Worm (Caenorhabditis elegans) whole organism, L1 larva: ENCODE measurements around the gene nlp-14.

Experiments used
- Y116A8C.19 ChIP-seq: sonication (generic microtip); optimal IDR thresholded peaks from 2 replicates; lab custom pipeline; 2016; ENCODE audit warnings: missing compliant biosample characterization, missing genetic modification characterization, borderline replicate concordance
- alr-1 ChIP-seq: fragments of 200-800 bp; sonication (Bioruptor generic); optimal IDR thresholded peaks from 2 replicates; lab custom pipeline; 2018; ENCODE audit warnings: borderline replicate concordance, mild to moderate bottlenecking, missing genetic modification characterization, missing compliant biosample characterization
- blmp-1 ChIP-seq: fragments of 150-350 bp; optimal IDR thresholded peaks from 2 replicates; lab custom pipeline; 2014; ENCODE audit warnings: missing biosample characterization, missing genetic modification characterization
- ceh-88 ChIP-seq: fragments of 200-800 bp; sonication (Bioruptor generic); IDR thresholded peaks from 2 replicates; pipeline ENCODE4 v1.3.6; 2022; ENCODE audit warnings: missing genetic modification characterization, missing compliant biosample characterization
- ceh-90 ChIP-seq: sonication (generic microtip); optimal IDR thresholded peaks from 2 replicates; lab custom pipeline; 2016; ENCODE audit warnings: missing genetic modification characterization, missing compliant biosample characterization
- dpl-1 ChIP-seq, 3 experiments: fragments of 150-350 bp in 2 of 3; sonication (generic microtip) in 1 of 3; optimal IDR thresholded peaks; 2 replicates each; lab custom pipeline; 2014 to 2017; ENCODE audit warnings: missing biosample characterization in 3 of 3, missing genetic modification characterization in 3 of 3, missing genetic modification reagents in 3 of 3
- dsc-1 ChIP-seq: sonication (generic microtip); optimal IDR thresholded peaks from 2 replicates; lab custom pipeline; 2016; ENCODE audit warnings: mild to moderate bottlenecking, missing genetic modification characterization, missing compliant biosample characterization
- efl-1 ChIP-seq, 4 experiments: fragments of 150-350 bp; optimal IDR thresholded peaks in 3 of 4; peaks in 1 of 4; 1 replicate in 1 of 4; 2 replicates in 3 of 4; lab custom pipeline; 2014; ENCODE audit warnings: missing biosample characterization in 2 of 4, missing genetic modification characterization in 2 of 4, missing genetic modification reagents in 2 of 4
- efl-3 ChIP-seq: fragments of 200-800 bp; sonication (Bioruptor generic); optimal IDR thresholded peaks from 2 replicates; lab custom pipeline; 2018; ENCODE audit warnings: mild to moderate bottlenecking, missing genetic modification characterization, missing compliant biosample characterization
- egl-13 ChIP-seq: sonication (generic microtip); optimal IDR thresholded peaks from 2 replicates; lab custom pipeline; 2016; ENCODE audit warnings: missing genotype, missing genetic modification reagents, missing genetic modification characterization, missing compliant biosample characterization
- egl-27 ChIP-seq, 2 experiments: fragments of 150-350 bp in 1 of 2; sonication (generic microtip); optimal IDR thresholded peaks; 3 replicates each; lab custom pipeline; 2017 to 2018; ENCODE audit warnings: missing biosample characterization in 2 of 2, missing genetic modification characterization in 2 of 2, missing genetic modification reagents in 2 of 2
- elt-3 ChIP-seq, 6 experiments: fragments of 150-350 bp in 1 of 6; sonication (generic microtip); optimal IDR thresholded peaks; 2 replicates each; lab custom pipeline; 2017 to 2018; ENCODE audit warnings: missing biosample characterization in 6 of 6, missing genetic modification characterization in 6 of 6, inconsistent platforms in 1 of 6
- ets-5 ChIP-seq: fragments of 200-800 bp; sonication (Bioruptor generic); IDR thresholded peaks from 2 replicates; pipeline ENCODE4 v1.3.6; 2022; ENCODE audit warnings: missing genetic modification characterization, missing compliant biosample characterization
- fkh-4 ChIP-seq: sonication (generic microtip); optimal IDR thresholded peaks from 2 replicates; lab custom pipeline; 2016; ENCODE audit warnings: missing compliant biosample characterization, missing genetic modification characterization, borderline replicate concordance
- fkh-8 ChIP-seq: sonication (generic microtip); optimal IDR thresholded peaks from 2 replicates; lab custom pipeline; 2016; ENCODE audit warnings: mild to moderate bottlenecking, missing genetic modification characterization, missing compliant biosample characterization
- fos-1 ChIP-seq: fragments of 150-350 bp; optimal IDR thresholded peaks from 2 replicates; lab custom pipeline; 2014; ENCODE audit warnings: missing biosample characterization, missing genetic modification characterization
- hpl-2 ChIP-seq: fragments of 150-350 bp; optimal IDR thresholded peaks from 2 replicates; lab custom pipeline; 2014; ENCODE audit warnings: missing biosample characterization, missing genetic modification reagents, missing genetic modification characterization
- lin-14 ChIP-seq: fragments of 200-800 bp; sonication (Bioruptor generic); optimal IDR thresholded peaks from 2 replicates; lab custom pipeline; 2018; ENCODE audit warnings: mild to moderate bottlenecking, missing genetic modification characterization, moderate library complexity, missing compliant biosample characterization
- lin-15B ChIP-seq: fragments of 150-350 bp; sonication (generic microtip); optimal IDR thresholded peaks from 3 replicates; lab custom pipeline; 2014; ENCODE audit warnings: missing biosample characterization, missing genetic modification characterization
- lin-35 ChIP-seq, 2 experiments: fragments of 150-350 bp; optimal IDR thresholded peaks; 2 replicates each; lab custom pipeline; 2014; ENCODE audit warnings: missing biosample characterization in 2 of 2, missing genetic modification characterization in 2 of 2, missing genetic modification reagents in 2 of 2
- lir-3 ChIP-seq: sonication (generic microtip); optimal IDR thresholded peaks from 2 replicates; lab custom pipeline; 2016; ENCODE audit warnings: mild to moderate bottlenecking, missing genetic modification characterization, moderate library complexity, missing compliant biosample characterization; ENCODE audit not compliant: poor library complexity
- lsy-2 ChIP-seq, 2 experiments: fragments of 150-350 bp; optimal IDR thresholded peaks; 2 replicates each; lab custom pipeline; 2014; ENCODE audit warnings: missing biosample characterization in 2 of 2, missing genetic modification characterization in 2 of 2
- mep-1 ChIP-seq: fragments of 150-350 bp; optimal IDR thresholded peaks from 2 replicates; lab custom pipeline; 2014; ENCODE audit warnings: missing biosample characterization, missing genetic modification characterization
- nhr-12 ChIP-seq: sonication (generic microtip); optimal IDR thresholded peaks from 2 replicates; lab custom pipeline; 2017; ENCODE audit warnings: missing biosample characterization, missing genetic modification characterization
- nhr-237 ChIP-seq: fragments of 150-350 bp; optimal IDR thresholded peaks from 2 replicates; lab custom pipeline; 2014; ENCODE audit warnings: missing biosample characterization, missing genetic modification characterization
- nhr-47 ChIP-seq: sonication (generic microtip); optimal IDR thresholded peaks from 2 replicates; lab custom pipeline; 2016; ENCODE audit warnings: mild to moderate bottlenecking, missing genetic modification characterization, moderate library complexity, missing compliant biosample characterization
- nhr-71 ChIP-seq: sonication (generic microtip); optimal IDR thresholded peaks from 2 replicates; lab custom pipeline; 2016; ENCODE audit warnings: mild to moderate bottlenecking, missing genetic modification characterization, moderate library complexity, missing compliant biosample characterization
- nhr-77 ChIP-seq: fragments of 150-350 bp; optimal IDR thresholded peaks from 2 replicates; lab custom pipeline; 2014; ENCODE audit warnings: missing biosample characterization, missing genetic modification characterization
- nhr-90 ChIP-seq: sonication (generic microtip); optimal IDR thresholded peaks from 2 replicates; lab custom pipeline; 2016; ENCODE audit warnings: mild to moderate bottlenecking, missing genetic modification characterization, missing compliant biosample characterization; ENCODE audit not compliant: poor library complexity
- pax-3 ChIP-seq: fragments of 200-800 bp; sonication (Bioruptor generic); optimal IDR thresholded peaks from 2 replicates; lab custom pipeline; 2018; ENCODE audit warnings: mild to moderate bottlenecking, missing genetic modification characterization, moderate library complexity, missing compliant biosample characterization
- pqm-1 ChIP-seq: sonication (generic microtip); optimal IDR thresholded peaks from 3 replicates; lab custom pipeline; 2017; ENCODE audit warnings: missing biosample characterization, missing genetic modification characterization
- snu-23 ChIP-seq: sonication (generic microtip); optimal IDR thresholded peaks from 2 replicates; lab custom pipeline; 2016; ENCODE audit warnings: missing genetic modification characterization, missing compliant biosample characterization
- sox-4 ChIP-seq: sonication (generic microtip); optimal IDR thresholded peaks from 2 replicates; lab custom pipeline; 2016; ENCODE audit warnings: missing genetic modification characterization, missing compliant biosample characterization
- sptf-1 ChIP-seq: fragments of 150-350 bp; optimal IDR thresholded peaks from 2 replicates; lab custom pipeline; 2014; ENCODE audit warnings: missing biosample characterization, missing genetic modification characterization
- swsn-7 ChIP-seq: sonication (generic microtip); optimal IDR thresholded peaks from 2 replicates; lab custom pipeline; 2016; ENCODE audit warnings: missing genetic modification characterization, missing compliant biosample characterization
- unc-98 ChIP-seq: fragments of 200-800 bp; sonication (Bioruptor generic); IDR thresholded peaks from 2 replicates; pipeline ENCODE4 v1.3.6; 2022; ENCODE audit warnings: missing genetic modification characterization, missing compliant biosample characterization
- zag-1 ChIP-seq: fragments of 150-350 bp; optimal IDR thresholded peaks from 2 replicates; lab custom pipeline; 2014; ENCODE audit warnings: missing biosample characterization, missing genetic modification characterization
- ztf-11 ChIP-seq, 2 experiments: sonication (generic microtip); optimal IDR thresholded peaks; 2 replicates each; lab custom pipeline; 2016 to 2017; ENCODE audit warnings: missing genetic modification characterization in 2 of 2, missing biosample characterization in 1 of 2, missing compliant biosample characterization in 1 of 2
- ztf-4 ChIP-seq: fragments of 150-350 bp; optimal IDR thresholded peaks from 2 replicates; lab custom pipeline; 2014; ENCODE audit warnings: missing biosample characterization, missing genetic modification characterization

Gene nlp-14

DNA sequence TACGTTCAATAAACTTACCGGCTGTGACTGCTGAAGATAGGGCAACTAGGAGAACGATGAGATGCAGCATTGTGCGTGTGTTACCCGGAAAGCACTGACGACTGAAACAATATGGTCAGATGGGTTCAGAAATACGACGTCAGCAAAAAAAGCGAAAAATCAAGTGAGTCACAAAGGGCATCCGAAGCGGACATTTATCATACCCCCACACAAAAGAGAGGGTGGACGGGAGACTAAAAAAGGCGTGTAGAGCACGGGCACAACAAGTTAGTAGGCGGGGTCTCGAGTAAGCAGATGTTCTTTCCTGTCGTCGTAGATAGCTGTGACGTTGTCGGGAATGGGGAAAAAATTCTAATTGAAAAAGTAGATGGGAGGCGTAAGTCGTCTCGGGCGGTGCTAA, at the start of gene nlp-14:
nlp-14 (minus strand) TSS at position 101 of the 400 bp plus-strand sequence.
- TF ChIP-seq lin-35 (GFP tag; optimal IDR thresholded peaks at IDR 0.05; lab: Kevin White, UChicago) (no peak), efl-1 (optimal IDR thresholded peaks at IDR 0.05; lab: Kevin White, UChicago) (no peak), efl-1 (GFP tag; optimal IDR thresholded peaks at IDR 0.05 in 1 of 2; lab: Kevin White, UChicago) (peak in 1 of 2 experiments; percentile 82), fkh-8 (peak; percentile 22)
- TF ChIP-seq, all 84 proteins: peak for 2

ce11 chrX:8963469-8963868, 44.2 kb upstream of the nlp-14 start:
- peak; percentile 30 for TF ChIP-seq pax-3 (tag; lab: Kevin White, UChicago)
- peak; percentile 61 for TF ChIP-seq sox-4
- peak; percentile 93 for TF ChIP-seq dsc-1
- TF ChIP-seq lsy-2 (tag; optimal IDR thresholded peaks at IDR 0.05; lab: Kevin White, UChicago): no peak
- TF ChIP-seq fkh-8: peak; percentile 87
- peak; percentile 52 for TF ChIP-seq nhr-71 (tag; lab: Kevin White, UChicago)
- TF ChIP-seq dpl-1 (GFP tag; optimal IDR thresholded peaks at IDR 0.05; lab: Kevin White, UChicago): no peak
- no peak for TF ChIP-seq zag-1 (tag; lab: Kevin White, UChicago)
- TF ChIP-seq nhr-47 (tag; lab: Kevin White, UChicago): peak; percentile 59

DNA sequence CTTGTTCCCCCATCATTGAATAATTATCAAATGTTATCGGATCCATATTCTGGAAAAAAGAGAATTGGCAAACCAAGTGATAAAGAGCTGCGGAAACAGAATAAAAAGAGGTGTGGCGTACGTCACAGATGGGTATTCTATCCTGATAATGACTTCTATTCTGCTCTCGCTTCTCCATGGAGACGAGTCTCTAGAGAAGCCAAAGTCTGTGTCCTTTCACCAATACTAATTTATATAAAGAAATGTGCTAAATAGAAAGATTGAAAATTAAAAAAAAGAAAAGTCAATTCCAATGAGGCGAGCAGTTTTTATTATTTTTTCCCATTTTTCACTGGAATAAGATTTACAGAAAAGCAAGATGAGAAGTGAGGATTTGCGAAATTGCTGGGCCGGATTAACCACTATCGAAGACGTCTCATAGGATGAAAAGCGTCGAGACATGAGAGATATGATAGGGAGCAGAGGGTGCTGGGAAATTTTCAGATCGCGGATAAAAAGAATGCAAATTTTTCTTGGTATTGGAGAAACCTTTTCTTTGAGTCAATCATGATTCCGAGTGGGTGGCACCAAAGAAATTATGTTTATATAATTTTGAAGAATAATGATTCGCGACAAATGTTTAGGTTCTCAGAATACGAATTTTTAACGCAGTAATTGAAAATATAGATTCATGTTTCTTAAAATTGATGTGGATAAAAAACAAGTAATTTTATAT, 42.1 kb upstream of the nlp-14 start, which contains the start of gene aexr-3:
aexr-3 (minus strand) TSS at position 51 of the 715 bp plus-strand sequence.
- TF ChIP-seq mep-1 (no peak), ceh-90 (tag; lab: Kevin White, UChicago) (no peak), dsc-1 (peak; percentile 94), efl-3 (GFP tag; lab: Kevin White, UChicago) (no peak), alr-1 (tag; lab: Kevin White, UChicago) (no peak), nhr-71 (tag; lab: Kevin White, UChicago) (peak; percentile 69), snu-23 (GFP tag; lab: Kevin White, UChicago) (no peak), sox-4 (peak; percentile 59), fkh-8 (peak; percentile 85), nhr-47 (tag; lab: Kevin White, UChicago) (peak; percentile 55), lin-15B (tag; lab: Kevin White, UChicago) (no peak), lin-14 (GFP tag; lab: Kevin White, UChicago) (no peak), swsn-7 (tag; lab: Kevin White, UChicago) (peak; percentile 8)

DNA sequence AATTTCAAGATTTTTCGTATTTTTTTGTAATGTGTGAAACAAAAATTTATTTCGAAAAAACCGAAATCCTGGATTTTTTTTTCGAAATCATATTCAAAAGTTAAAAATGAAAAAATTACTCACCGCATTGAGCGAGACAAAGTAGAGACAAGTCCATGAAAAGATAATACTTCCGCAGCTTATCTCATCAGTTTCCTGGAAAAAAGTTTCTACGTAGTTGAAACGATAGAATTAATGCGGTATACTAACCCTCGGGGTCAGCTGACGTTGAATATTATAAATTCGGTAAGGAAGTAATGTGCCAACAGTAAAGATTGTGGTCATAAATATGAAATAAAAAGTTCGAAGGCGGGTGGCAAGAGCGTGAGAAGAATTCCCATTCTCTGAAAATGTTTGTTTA, 38.8 kb upstream of the nlp-14 start:
- TF ChIP-seq egl-13 (tag; lab: Kevin White, UChicago): peak; percentile 12
- TF ChIP-seq nhr-71 (tag; lab: Kevin White, UChicago): peak; percentile 22
- TF ChIP-seq fkh-8: peak; percentile 57
- TF ChIP-seq nhr-47 (tag; lab: Kevin White, UChicago): peak; percentile 51
- TF ChIP-seq dsc-1: peak; percentile 51
- no peak for TF ChIP-seq nhr-12 (tag; lab: Kevin White, UChicago)

DNA sequence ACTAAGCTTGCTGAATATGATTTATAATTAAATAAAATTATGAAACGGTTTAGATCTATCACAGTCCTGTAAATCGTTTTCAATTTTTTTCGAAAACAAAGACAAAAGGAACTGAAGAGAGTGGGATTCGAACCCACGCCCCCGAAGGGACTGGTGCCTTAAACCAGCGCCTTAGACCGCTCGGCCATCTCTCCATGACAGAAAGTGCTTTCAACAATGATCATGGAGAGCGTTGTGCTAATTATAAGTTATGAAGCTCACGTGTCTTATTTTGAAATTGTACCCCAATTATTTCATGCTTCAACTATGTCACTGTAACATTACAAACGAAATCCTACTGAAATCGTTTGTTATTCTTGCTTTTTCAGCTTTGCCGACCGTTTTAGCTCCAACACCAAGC, 36.6 kb upstream of the nlp-14 start:
- TF ChIP-seq nhr-47 (tag; lab: Kevin White, UChicago) (no peak), ztf-4 (tag; lab: Kevin White, UChicago) (no peak), egl-27 (tag; optimal IDR thresholded peaks at IDR 0.05; lab: Kevin White, UChicago) (no peak), sptf-1 (tag; lab: Kevin White, UChicago) (no peak), nhr-12 (tag; lab: Kevin White, UChicago) (no peak), fos-1 (tag; lab: Kevin White, UChicago) (no peak), pqm-1 (tag; lab: Kevin White, UChicago) (no peak), blmp-1 (tag; lab: Kevin White, UChicago) (no peak), ets-5 (no peak)

DNA sequence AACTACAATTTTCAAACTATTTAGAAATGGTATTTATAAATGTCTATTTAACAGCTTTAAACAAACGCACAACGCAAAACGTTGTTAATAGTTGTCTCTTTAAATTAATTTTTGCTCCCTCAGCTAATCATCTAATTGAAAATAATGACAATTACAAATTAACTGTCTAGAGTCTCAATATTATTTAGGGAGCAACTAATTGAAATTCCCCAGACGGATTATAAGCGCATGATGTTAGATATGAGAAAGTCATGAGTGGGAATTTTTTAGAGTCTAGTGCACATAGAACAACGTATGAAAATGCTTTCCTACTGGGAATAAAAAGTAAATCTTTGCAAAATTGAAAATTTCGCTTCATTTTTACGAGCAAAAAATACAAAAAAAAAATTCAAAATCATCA, 33.8 kb upstream of the nlp-14 start:
- TF ChIP-seq ceh-88 (GFP tag; lab: Robert Waterston, UW) (no peak), ztf-4 (tag; lab: Kevin White, UChicago) (no peak), lir-3 (tag; lab: Kevin White, UChicago) (no peak), efl-3 (GFP tag; lab: Kevin White, UChicago) (no peak), Y116A8C.19 (no peak), unc-98 (GFP tag; lab: Robert Waterston, UW) (no peak), ceh-90 (tag; lab: Kevin White, UChicago) (peak; percentile 7), fkh-4 (no peak), elt-3 (tag; optimal IDR thresholded peaks at IDR 0.05; lab: Kevin White, UChicago) (no peak), ztf-11 (tag; optimal IDR thresholded peaks at IDR 0.05; lab: Kevin White, UChicago) (no peak), hpl-2 (no peak), nhr-90 (tag; lab: Kevin White, UChicago) (no peak), dsc-1 (peak; percentile 51), nhr-77 (tag; lab: Kevin White, UChicago) (no peak), egl-27 (tag; optimal IDR thresholded peaks at IDR 0.05; lab: Kevin White, UChicago) (no peak), fkh-8 (peak; percentile 55), nhr-237 (tag; lab: Kevin White, UChicago) (no peak)
